Worm (Caenorhabditis elegans) whole organism, early embryonic: ENCODE results near the gene sqt-2.

Source experiments
- F13C5.2 ChIP-seq: sonication (generic microtip); optimal IDR thresholded peaks from 2 replicates; lab custom pipeline; 2017; ENCODE audit warnings: mild to moderate bottlenecking, missing genetic modification characterization, inconsistent platforms, missing compliant biosample characterization
- aly-1 ChIP-seq: sonication (generic microtip); optimal IDR thresholded peaks from 2 replicates; lab custom pipeline; 2016; ENCODE audit warnings: missing genetic modification characterization, missing compliant biosample characterization
- ama-1 ChIP-seq: fragments of 150-350 bp; optimal IDR thresholded peaks from 2 replicates; lab custom pipeline; 2014
- ceh-13 ChIP-seq: fragments of 200-800 bp; sonication (Bioruptor generic); optimal IDR thresholded peaks from 2 replicates; lab custom pipeline; 2018; ENCODE audit warnings: mild to moderate bottlenecking, missing genetic modification characterization, missing compliant biosample characterization
- ceh-36 ChIP-seq: sonication (generic microtip); optimal IDR thresholded peaks from 2 replicates; lab custom pipeline; 2016; ENCODE audit warnings: missing genetic modification characterization, inconsistent platforms, missing compliant biosample characterization
- ets-7 ChIP-seq: sonication (generic microtip); optimal IDR thresholded peaks from 2 replicates; lab custom pipeline; 2016; ENCODE audit warnings: missing genotype, missing genetic modification characterization, missing compliant biosample characterization
- flt-1 ChIP-seq: fragments of 200-800 bp; sonication (Bioruptor generic); IDR thresholded peaks from 2 replicates; pipeline ENCODE4 v1.3.6; 2022; ENCODE audit warnings: missing genetic modification characterization, missing compliant biosample characterization
- hmbx-1 ChIP-seq: sonication (generic microtip); optimal IDR thresholded peaks from 2 replicates; lab custom pipeline; 2016; ENCODE audit warnings: mild to moderate bottlenecking, missing genetic modification characterization, missing compliant biosample characterization
- hmg-4 ChIP-seq: fragments of 200-800 bp; sonication (Bioruptor generic); optimal IDR thresholded peaks from 2 replicates; lab custom pipeline; 2018; ENCODE audit warnings: mild to moderate bottlenecking, missing genetic modification characterization, missing compliant biosample characterization

DNA sequence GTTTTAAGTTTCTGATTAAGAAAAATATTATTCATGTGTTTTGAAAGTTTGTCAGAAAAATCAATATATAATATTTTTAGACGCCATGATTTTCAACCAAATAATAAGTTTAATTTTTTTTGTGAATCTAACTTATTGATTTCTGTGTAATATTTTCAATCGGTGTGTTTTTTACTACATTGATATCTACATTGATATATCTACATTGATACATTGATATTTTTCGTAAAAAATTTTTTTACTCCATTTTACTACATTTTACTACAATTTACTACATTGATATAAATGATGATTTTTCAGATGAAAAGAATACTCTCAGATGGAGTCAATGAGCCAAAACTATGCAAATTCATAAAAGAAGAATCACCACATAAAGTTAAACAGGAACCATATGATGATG lies 3.9 kb upstream of the sqt-2 start, which contains the start of gene gmeb-1:
- no peak for TF ChIP-seq ama-1 (lab: Kevin White, UChicago)
- TF ChIP-seq flt-1 (GFP tag; lab: Robert Waterston, UW): no peak
- TF ChIP-seq ceh-36: no peak
- no peak for TF ChIP-seq ceh-13 (GFP tag; lab: Kevin White, UChicago)
- TF ChIP-seq ets-7 (tag; lab: Kevin White, UChicago): no peak
- no peak for TF ChIP-seq F13C5.2 (tag; lab: Kevin White, UChicago)
- TF ChIP-seq aly-1 (tag; lab: Kevin White, UChicago): no peak
- no peak for TF ChIP-seq hmbx-1 (tag; lab: Kevin White, UChicago)
- TF ChIP-seq hmg-4 (GFP tag; lab: Kevin White, UChicago): no peak
